Fruit fly (Drosophila melanogaster) whole organism, embryonic: Measurements from ENCODE around the gene PLCXD.
A peak's percentile ranks its signal among the peaks of the same experiment; 100 is the strongest.

Source experiments
- Atf-2 ChIP-seq: fragments of 200-800 bp; sonication (Bioruptor generic); optimal IDR thresholded peaks from 2 replicates; lab custom pipeline; 2016; ENCODE audit warnings: missing biosample characterization, missing genetic modification characterization
- Bgb ChIP-seq: fragments of 200-800 bp; sonication (Bioruptor generic); IDR thresholded peaks from 2 replicates; pipeline ENCODE4 v1.3.6; 2022; ENCODE audit warnings: missing biosample characterization, missing genetic modification characterization; ENCODE audit not compliant: partially characterized antibody
- C15 ChIP-seq: fragments of 200-800 bp; sonication (Bioruptor generic); IDR thresholded peaks from 3 replicates; pipeline ENCODE4 v1.3.6; 2022; ENCODE audit warnings: missing biosample characterization, missing genetic modification characterization
- CG11247 ChIP-seq: fragments of 200-800 bp; sonication (Bioruptor generic); IDR thresholded peaks from 2 replicates; pipeline ENCODE4 v1.3.6; 2022; ENCODE audit warnings: missing biosample characterization, missing genetic modification characterization
- CG11696 ChIP-seq: fragments of 200-800 bp; sonication (Bioruptor generic); IDR thresholded peaks from 2 replicates; pipeline ENCODE4 v1.3.6; 2022; ENCODE audit warnings: missing biosample characterization, missing genetic modification characterization
- CG12071 ChIP-seq: fragments of 200-800 bp; sonication (Bioruptor generic); optimal IDR thresholded peaks from 3 replicates; lab custom pipeline; 2018; ENCODE audit warnings: missing biosample characterization, mild to moderate bottlenecking, missing genetic modification characterization
- CG12391 ChIP-seq: fragments of 200-800 bp; sonication (Bioruptor generic); optimal IDR thresholded peaks from 3 replicates; lab custom pipeline; 2018; ENCODE audit warnings: missing biosample characterization, mild to moderate bottlenecking, missing genetic modification characterization, moderate library complexity
- CG13123 ChIP-seq: fragments of 200-800 bp; sonication (Bioruptor generic); optimal IDR thresholded peaks from 2 replicates; lab custom pipeline; 2016; ENCODE audit warnings: missing biosample characterization, missing genetic modification characterization
- CG1647 ChIP-seq: fragments of 200-800 bp; sonication (Bioruptor generic); optimal IDR thresholded peaks from 3 replicates; lab custom pipeline; 2016; ENCODE audit warnings: missing biosample characterization, missing genetic modification characterization
- CG18011 ChIP-seq: fragments of 200-800 bp; sonication (Bioruptor generic); optimal IDR thresholded peaks from 2 replicates; lab custom pipeline; 2017; ENCODE audit warnings: missing biosample characterization, missing genetic modification characterization, mild to moderate bottlenecking, moderate library complexity, missing genotype
- CG18619 ChIP-seq: fragments of 200-800 bp; sonication (Bioruptor generic); optimal IDR thresholded peaks from 3 replicates; lab custom pipeline; 2017; ENCODE audit warnings: missing biosample characterization, mild to moderate bottlenecking, missing genetic modification characterization
- CG2120 ChIP-seq: fragments of 200-800 bp; sonication (Bioruptor generic); optimal IDR thresholded peaks from 3 replicates; lab custom pipeline; 2016; ENCODE audit warnings: missing biosample characterization, missing genetic modification characterization
- CG2889 ChIP-seq: fragments of 200-800 bp; sonication (Bioruptor generic); IDR thresholded peaks from 3 replicates; pipeline ENCODE4 v1.3.6; 2022; ENCODE audit warnings: missing biosample characterization, missing genetic modification characterization
- CG30431 ChIP-seq: fragments of 200-800 bp; sonication (Bioruptor generic); optimal IDR thresholded peaks from 2 replicates; lab custom pipeline; 2017; ENCODE audit warnings: missing biosample characterization, missing genetic modification characterization
- CG4404 ChIP-seq: fragments of 200-800 bp; sonication (Bioruptor generic); IDR thresholded peaks from 2 replicates; pipeline ENCODE4 v1.3.6; 2022; ENCODE audit warnings: missing biosample characterization, missing genetic modification characterization
- CG4424 ChIP-seq: fragments of 200-800 bp; sonication (Bioruptor generic); optimal IDR thresholded peaks from 3 replicates; lab custom pipeline; 2016; ENCODE audit warnings: missing biosample characterization, missing genetic modification characterization
- CG4617 ChIP-seq: fragments of 200-800 bp; sonication (Bioruptor generic); optimal IDR thresholded peaks from 3 replicates; lab custom pipeline; 2016; ENCODE audit warnings: missing biosample characterization, missing genetic modification characterization, borderline replicate concordance
- CG4707 ChIP-seq: fragments of 200-800 bp; sonication (Bioruptor generic); optimal IDR thresholded peaks from 2 replicates; lab custom pipeline; 2018; ENCODE audit warnings: missing biosample characterization, mild to moderate bottlenecking, missing genetic modification characterization, moderate library complexity
- CG6689 ChIP-seq: fragments of 200-800 bp; sonication (Bioruptor generic); IDR thresholded peaks from 2 replicates; pipeline ENCODE4 v1.3.6; 2022; ENCODE audit warnings: missing biosample characterization, missing genetic modification characterization
- CG6791 ChIP-seq: fragments of 200-800 bp; sonication (Bioruptor generic); IDR thresholded peaks from 3 replicates; pipeline ENCODE4 v1.3.6; 2022; ENCODE audit warnings: missing biosample characterization, missing genetic modification characterization; ENCODE audit not compliant: partially characterized antibody
- CG7839 ChIP-seq: fragments of 200-800 bp; sonication (Bioruptor generic); optimal IDR thresholded peaks from 3 replicates; lab custom pipeline; 2018; ENCODE audit warnings: missing biosample characterization, mild to moderate bottlenecking, missing genetic modification characterization, moderate library complexity
- CG7963 ChIP-seq: fragments of 200-800 bp; sonication (Bioruptor generic); IDR thresholded peaks from 3 replicates; pipeline ENCODE4 v1.3.6; 2022; ENCODE audit warnings: missing biosample characterization, missing genetic modification characterization; ENCODE audit not compliant: partially characterized antibody
- CG8765 ChIP-seq: fragments of 200-800 bp; sonication (Bioruptor generic); IDR thresholded peaks from 2 replicates; pipeline ENCODE4 v1.3.6; 2022; ENCODE audit warnings: missing biosample characterization, missing genetic modification characterization
- Chrac-16 ChIP-seq: fragments of 200-800 bp; sonication (Bioruptor generic); optimal IDR thresholded peaks from 3 replicates; lab custom pipeline; 2016; ENCODE audit warnings: missing biosample characterization, missing genetic modification characterization
- Doc2 ChIP-seq: fragments of 200-800 bp; sonication (Bioruptor generic); IDR thresholded peaks from 2 replicates; pipeline ENCODE4 v1.3.6; 2022; ENCODE audit warnings: missing biosample characterization, missing genetic modification characterization
- E2f2 ChIP-seq: fragments of 200-800 bp; sonication (Bioruptor generic); IDR thresholded peaks from 2 replicates; pipeline ENCODE4 v1.3.6; 2022; ENCODE audit warnings: missing biosample characterization, missing genetic modification characterization
- HLHmδ ChIP-seq: fragments of 200-800 bp; sonication (Bioruptor generic); optimal IDR thresholded peaks from 2 replicates; lab custom pipeline; 2018; ENCODE audit warnings: missing biosample characterization, mild to moderate bottlenecking, missing genetic modification characterization, moderate library complexity
- MBD-R2 ChIP-seq: fragments of 200-800 bp; sonication (Bioruptor generic); IDR thresholded peaks from 2 replicates; pipeline ENCODE4 v1.3.6; 2022; ENCODE audit warnings: missing biosample characterization, missing genetic modification characterization
- MESR4 ChIP-seq: fragments of 200-800 bp; sonication (Bioruptor generic); optimal IDR thresholded peaks from 2 replicates; lab custom pipeline; 2018; ENCODE audit warnings: missing biosample characterization, mild to moderate bottlenecking, missing genetic modification characterization, moderate library complexity
- NC2β ChIP-seq: fragments of 200-800 bp; sonication (Bioruptor generic); optimal IDR thresholded peaks from 2 replicates; lab custom pipeline; 2016; ENCODE audit warnings: missing biosample characterization, missing genetic modification characterization
- Nf-YC ChIP-seq: fragments of 200-800 bp; optimal IDR thresholded peaks from 3 replicates; lab custom pipeline; 2019; ENCODE audit warnings: missing biosample characterization, mild to moderate bottlenecking, missing genetic modification characterization, moderate library complexity
- Poxn ChIP-seq: fragments of 200-800 bp; sonication (Bioruptor generic); IDR thresholded peaks from 2 replicates; pipeline ENCODE4 v1.3.6; 2022; ENCODE audit warnings: missing biosample characterization, missing genetic modification characterization
- Rfx ChIP-seq: fragments of 200-800 bp; sonication (Bioruptor generic); IDR thresholded peaks from 2 replicates; pipeline ENCODE4 v1.3.6; 2022; ENCODE audit warnings: missing biosample characterization, missing genetic modification characterization
- Spps ChIP-seq: fragments of 200-800 bp; sonication (Bioruptor generic); optimal IDR thresholded peaks from 2 replicates; lab custom pipeline; 2018; ENCODE audit warnings: missing biosample characterization, mild to moderate bottlenecking, missing genetic modification characterization
- cato ChIP-seq: fragments of 200-800 bp; sonication (Bioruptor generic); optimal IDR thresholded peaks from 2 replicates; lab custom pipeline; 2016; ENCODE audit warnings: missing biosample characterization, missing genetic modification characterization, borderline replicate concordance
- cg ChIP-seq: fragments of 200-800 bp; sonication (Bioruptor generic); optimal IDR thresholded peaks from 3 replicates; lab custom pipeline; 2019; ENCODE audit warnings: missing biosample characterization, mild to moderate bottlenecking, missing genetic modification characterization, moderate library complexity
- chinmo ChIP-seq: fragments of 200-800 bp; sonication (Bioruptor generic); IDR thresholded peaks from 4 replicates; pipeline ENCODE4 v1.3.6; 2022; ENCODE audit warnings: missing biosample characterization, missing genetic modification characterization; ENCODE audit not compliant: partially characterized antibody
- cwo ChIP-seq: fragments of 200-800 bp; sonication (Bioruptor generic); optimal IDR thresholded peaks from 3 replicates; lab custom pipeline; 2017; ENCODE audit warnings: missing biosample characterization, missing genetic modification characterization, mild to moderate bottlenecking, moderate library complexity, missing genetic modification reagents
- dysf ChIP-seq: fragments of 200-800 bp; sonication (Bioruptor generic); IDR thresholded peaks from 3 replicates; pipeline ENCODE4 v1.3.6; 2022; ENCODE audit warnings: missing biosample characterization, missing genetic modification characterization
- gcm2 ChIP-seq: fragments of 200-800 bp; sonication (Bioruptor generic); optimal IDR thresholded peaks from 2 replicates; lab custom pipeline; 2016; ENCODE audit warnings: missing biosample characterization, missing genetic modification characterization
- hb ChIP-seq: fragments of 200-800 bp; sonication (Bioruptor generic); IDR thresholded peaks from 3 replicates; pipeline ENCODE4 v1.3.6; 2022; ENCODE audit warnings: missing biosample characterization, missing genetic modification characterization; ENCODE audit not compliant: partially characterized antibody
- inv ChIP-seq: fragments of 200-800 bp; sonication (Bioruptor generic); IDR thresholded peaks from 2 replicates; pipeline ENCODE4 v1.3.6; 2022; ENCODE audit warnings: missing biosample characterization, missing genetic modification characterization; ENCODE audit not compliant: partially characterized antibody
- klu ChIP-seq: fragments of 200-800 bp; sonication (Bioruptor generic); IDR thresholded peaks from 2 replicates; pipeline ENCODE4 v1.3.6; 2022; ENCODE audit warnings: missing biosample characterization, missing genetic modification characterization
- lilli ChIP-seq: fragments of 200-800 bp; sonication (Bioruptor generic); optimal IDR thresholded peaks from 3 replicates; lab custom pipeline; 2016; ENCODE audit warnings: missing biosample characterization, missing genetic modification characterization
- nom ChIP-seq: fragments of 200-800 bp; sonication (Bioruptor generic); optimal IDR thresholded peaks from 2 replicates; lab custom pipeline; 2017; ENCODE audit warnings: missing biosample characterization, missing genetic modification characterization, mild to moderate bottlenecking, moderate library complexity, missing genetic modification reagents
- pan ChIP-seq, 4 experiments: fragments of >200 bp in 3 of 4; fragments of 200-800 bp in 1 of 4; sonication (Bioruptor generic) in 1 of 4; optimal IDR thresholded peaks in 3 of 4; IDR thresholded peaks in 1 of 4; 2 replicates each; pipeline versions ENCODE4 v1.3.6 to Lab custom; 2017 to 2022; ENCODE audit warnings: missing biosample characterization in 2 of 4, missing genetic modification characterization in 2 of 4, mixed read lengths in 1 of 4
- psq ChIP-seq: fragments of 200-800 bp; sonication (Bioruptor generic); optimal IDR thresholded peaks from 2 replicates; lab custom pipeline; 2017; ENCODE audit warnings: missing biosample characterization, missing genetic modification characterization
- pzg ChIP-seq: fragments of 200-800 bp; sonication (Bioruptor generic); optimal IDR thresholded peaks from 3 replicates; lab custom pipeline; 2018; ENCODE audit warnings: missing biosample characterization, mild to moderate bottlenecking, missing genetic modification characterization, moderate library complexity
- ro ChIP-seq: fragments of 200-800 bp; sonication (Bioruptor generic); IDR thresholded peaks from 2 replicates; pipeline ENCODE4 v1.3.6; 2022; ENCODE audit warnings: missing biosample characterization, missing genetic modification characterization
- run ChIP-seq: fragments of 200-800 bp; sonication (Bioruptor generic); optimal IDR thresholded peaks from 3 replicates; lab custom pipeline; 2018; ENCODE audit warnings: missing biosample characterization, mild to moderate bottlenecking, missing genetic modification characterization
- scrt ChIP-seq: fragments of 200-800 bp; sonication (Bioruptor generic); optimal IDR thresholded peaks from 2 replicates; lab custom pipeline; 2018; ENCODE audit warnings: missing biosample characterization, mild to moderate bottlenecking, missing genetic modification characterization, moderate library complexity
- sens-2 ChIP-seq: fragments of 200-800 bp; sonication (Bioruptor generic); IDR thresholded peaks from 2 replicates; pipeline ENCODE4 v1.3.6; 2022; ENCODE audit warnings: missing biosample characterization, missing genetic modification characterization
- sisA ChIP-seq: fragments of 200-800 bp; sonication (Bioruptor generic); IDR thresholded peaks from 2 replicates; pipeline ENCODE4 v1.3.6; 2022; ENCODE audit warnings: missing biosample characterization, missing genetic modification characterization

PLCXD gene

dm6 chr2L:12020735-12021134, 28.5 kb upstream of the PLCXD start, which contains the start of gene Wdr81 (continued):
- TF ChIP-seq CG6689 (GFP tag; lab: Robert Waterston, UW) (no peak), scrt (no peak), dysf (no peak), CG4424 (no peak), lilli (GFP tag; lab: Kevin White, UChicago) (no peak), sisA (GFP tag; lab: Robert Waterston, UW) (no peak), pzg (peak; percentile 68), Nf-YC (tag; lab: Kevin White, UChicago) (no peak), cato (no peak), CG13123 (GFP tag; lab: Kevin White, UChicago) (no peak), chinmo (GFP tag; lab: Robert Waterston, UW) (no peak), NC2β (GFP tag; lab: Kevin White, UChicago) (no peak), CG18619 (GFP tag; lab: Kevin White, UChicago) (no peak), CG4617 (GFP tag; lab: Kevin White, UChicago) (peak; percentile 45), CG12071 (GFP tag; lab: Kevin White, UChicago) (no peak), CG11696 (GFP tag; lab: Robert Waterston, UW) (no peak), MESR4 (GFP tag; lab: Kevin White, UChicago) (peak; percentile 61), MBD-R2 (GFP tag; lab: Robert Waterston, UW) (peak; percentile 58), sens-2 (no peak), Doc2 (no peak), CG7839 (no peak), Bgb (no peak), cwo (GFP tag; lab: Kevin White, UChicago) (no peak), Spps (no peak), ro (GFP tag; lab: Robert Waterston, UW) (no peak), HLHmδ (GFP tag; lab: Kevin White, UChicago) (no peak), CG4404 (no peak), klu (no peak), CG1647 (GFP tag; lab: Kevin White, UChicago) (no peak), psq (no peak), Atf-2 (GFP tag; lab: Kevin White, UChicago) (no peak), gcm2 (GFP tag; lab: Kevin White, UChicago) (no peak), Chrac-16 (no peak), CG30431 (GFP tag; lab: Kevin White, UChicago) (no peak), cg (GFP tag; lab: Kevin White, UChicago) (no peak), E2f2 (GFP tag; lab: Robert Waterston, UW) (peak; percentile 94), CG2889 (GFP tag; lab: Robert Waterston, UW) (no peak), run (no peak), inv (GFP tag; lab: Robert Waterston, UW) (no peak)

DNA sequence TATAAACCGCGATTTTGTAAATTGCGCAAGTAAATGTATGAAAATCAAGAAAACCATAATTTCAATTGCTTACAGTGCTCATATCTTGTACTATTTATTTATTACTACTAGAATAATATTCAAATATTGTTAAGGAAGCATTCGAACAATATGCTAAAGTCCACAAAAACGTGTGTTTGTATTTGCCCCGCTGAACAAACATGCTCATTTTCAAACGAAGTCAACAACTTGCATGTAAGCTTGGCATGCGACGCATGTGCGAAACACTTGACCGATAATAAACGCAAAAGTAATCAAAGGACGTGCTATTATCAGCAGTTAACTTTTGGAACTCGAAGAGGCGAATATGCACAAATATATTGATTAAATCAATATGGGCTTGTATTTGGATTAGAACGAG, 28.0 kb upstream of the PLCXD start:
- TF ChIP-seq CG6791 = no peak
- peak; percentile 52 for TF ChIP-seq CG2120 (GFP tag; lab: Kevin White, UChicago)
- peak; percentile 50; the same call in 1 of the 2 replicates for TF ChIP-seq CG11247 (GFP tag; lab: Robert Waterston, UW)
- TF ChIP-seq CG18011 (GFP tag; lab: Kevin White, UChicago) = peak; percentile 42
- TF ChIP-seq CG12391 (tag; lab: Kevin White, UChicago) = peak; percentile 65
- TF ChIP-seq Poxn (GFP tag; lab: Robert Waterston, UW) = no peak
- no peak for TF ChIP-seq CG7963 (GFP tag; lab: Robert Waterston, UW)
- no peak; the same call in 2 of the 3 replicates for TF ChIP-seq C15
- no peak for TF ChIP-seq hb (GFP tag; lab: Robert Waterston, UW)
- TF ChIP-seq CG4707 (GFP tag; lab: Kevin White, UChicago) = peak; percentile 77
- TF ChIP-seq pan (optimal IDR thresholded peaks at IDR 0.05; lab: Kevin White, UChicago) = no peak
- no peak for TF ChIP-seq pan (GFP tag; optimal IDR thresholded peaks at IDR 0.05 in 1 of 2, IDR thresholded peaks at IDR 0.05 in 1 of 2)
- TF ChIP-seq Rfx = peak; percentile 74; the same call in 1 of the 2 replicates
- no peak for TF ChIP-seq CG8765 (GFP tag; lab: Robert Waterston, UW)
- no peak for TF ChIP-seq CG6689 (GFP tag; lab: Robert Waterston, UW)
- no peak for TF ChIP-seq nom (GFP tag; lab: Kevin White, UChicago)
